Fruit fly (Drosophila melanogaster): ENCODE results near the gene CG31954.

The CG31954 gene

DNA sequence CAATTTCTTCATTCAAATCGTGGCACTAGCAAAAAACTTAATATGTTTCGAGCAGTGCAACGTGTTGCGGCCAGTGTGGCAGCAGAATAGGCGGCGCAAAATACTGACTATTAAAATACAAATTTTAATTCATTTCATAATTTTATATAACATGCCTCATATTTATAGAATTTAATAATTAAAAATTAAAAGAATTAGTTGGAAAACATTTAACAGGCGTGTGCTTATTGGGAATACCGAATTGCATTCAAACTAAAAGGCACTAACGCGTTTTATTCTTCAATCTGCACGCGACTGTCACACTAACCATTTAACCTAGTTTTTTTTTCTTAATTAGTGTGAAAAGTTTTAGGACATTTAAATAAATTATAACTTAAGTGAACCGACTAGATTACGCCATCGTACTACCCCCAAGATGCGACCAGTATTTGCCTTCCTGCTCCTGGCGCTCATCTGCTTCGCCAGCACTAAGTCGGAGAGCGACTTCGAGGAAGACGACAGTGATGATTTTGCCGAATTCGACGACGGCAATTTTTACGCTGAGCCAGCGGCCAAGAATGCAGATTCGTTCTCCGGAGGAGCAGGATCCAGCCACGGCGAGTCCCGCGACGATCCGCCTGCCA lies 4.8 kb upstream of the CG31954 start, which contains the start of the genes LeuRS and CG17593:
Gene LeuRS, minus strand, starts transcription at position 88 of the 623 bp plus-strand sequence.
Gene CG17593, plus strand, starts transcription at position 304 of the 623 bp plus-strand sequence.
- TF ChIP-seq crp (GFP tag; optimal IDR thresholded peaks at IDR 0.05) (peak in 1 of 2 experiments; percentile 18), MESR4 (GFP tag; optimal IDR thresholded peaks at IDR 0.05) (peak; percentile 67), CG15073 (GFP tag; optimal IDR thresholded peaks at IDR 0.05) (no peak), Ets65A (GFP tag) (peak; percentile 70), bigmax (GFP tag; optimal IDR thresholded peaks at IDR 0.05) (peak; percentile 80), Doc3 (GFP tag; IDR thresholded peaks at IDR 0.05; ENCODE audit: partially characterized antibody) (no peak), BEAF-32 (GFP tag; optimal IDR thresholded peaks at IDR 0.05) (peak; percentile 24), CG2116 (GFP tag; optimal IDR thresholded peaks at IDR 0.05) (peak; percentile 24), CG8944 (GFP tag; optimal IDR thresholded peaks at IDR 0.05) (no peak), phol (tag; optimal IDR thresholded peaks at IDR 0.05) (peak; percentile 37), CG4617 (GFP tag; optimal IDR thresholded peaks at IDR 0.05; ENCODE audit: borderline replicate concordance) (peak; percentile 75), CG6254 (GFP tag; optimal IDR thresholded peaks at IDR 0.05) (peak; percentile 20), HHEX (GFP tag; optimal IDR thresholded peaks at IDR 0.05) (no peak), stwl (tag; optimal IDR thresholded peaks at IDR 0.05) (peak; percentile 72), CG10267 (tag; optimal IDR thresholded peaks at IDR 0.05) (peak; percentile 60), CG1529 (GFP tag; optimal IDR thresholded peaks at IDR 0.05) (no peak), CG9797 (GFP tag; optimal IDR thresholded peaks at IDR 0.05) (peak; percentile 90), zen2 (GFP tag; IDR thresholded peaks at IDR 0.05; ENCODE audit: partially characterized antibody) (no peak), MBD-R2 (GFP tag; IDR thresholded peaks at IDR 0.05) (peak; percentile 61), CG8478 (optimal IDR thresholded peaks at IDR 0.05) (no peak), knrl (GFP tag; IDR thresholded peaks at IDR 0.05; ENCODE audit: partially characterized antibody) (peak; percentile 10; the same call in 1 of the 3 replicates), row (GFP tag; IDR thresholded peaks at IDR 0.05) (peak; percentile 38; the same call in 2 of the 3 replicates), Dp (GFP tag; optimal IDR thresholded peaks at IDR 0.05) (peak; percentile 33), Sin3A (optimal IDR thresholded peaks at IDR 0.05) (peak; percentile 30), CG30403 (GFP tag; optimal IDR thresholded peaks at IDR 0.05) (no peak), CG12155 (GFP tag; optimal IDR thresholded peaks at IDR 0.05) (no peak), Aef1 (GFP tag; IDR thresholded peaks at IDR 0.05) (no peak), YL-1 (GFP tag; optimal IDR thresholded peaks at IDR 0.05) (peak; percentile 81), gfzf (GFP tag; optimal IDR thresholded peaks at IDR 0.05) (peak; percentile 70), pnt (GFP tag; optimal IDR thresholded peaks at IDR 0.05) (no peak), Bteb2 (GFP tag; optimal IDR thresholded peaks at IDR 0.05) (no peak), zf30C (GFP tag; optimal IDR thresholded peaks at IDR 0.05) (peak; percentile 54), CG7963 (GFP tag; IDR thresholded peaks at IDR 0.05; ENCODE audit: partially characterized antibody) (0 out of 3 replicates have a peak, but pooled peaks have one; percentile 20), Scr (GFP tag; IDR thresholded peaks at IDR 0.05; ENCODE audit: partially characterized antibody) (0 out of 2 replicates have a peak, but pooled peaks have one; percentile 24), zen (tag; optimal IDR thresholded peaks at IDR 0.05) (peak; percentile 29), Spps (tag; optimal IDR thresholded peaks at IDR 0.05) (peak; percentile 38), E2f2 (GFP tag; IDR thresholded peaks at IDR 0.05) (peak; percentile 46; the same call in 1 of the 2 replicates), CG12391 (tag; optimal IDR thresholded peaks at IDR 0.05) (peak; percentile 50), CG8924 (tag; optimal IDR thresholded peaks at IDR 0.05) (peak; percentile 11), inv (GFP tag; IDR thresholded peaks at IDR 0.05; ENCODE audit: partially characterized antibody) (no peak), dm (GFP tag; optimal IDR thresholded peaks at IDR 0.05) (peak; percentile 39), CG17186 (GFP tag; optimal IDR thresholded peaks at IDR 0.05) (peak; percentile 16), nmo (GFP tag; optimal IDR thresholded peaks at IDR 0.05) (peak; percentile 50), CG14710 (tag; optimal IDR thresholded peaks at IDR 0.05) (peak; percentile 66), pzg (GFP tag; optimal IDR thresholded peaks at IDR 0.05) (peak; percentile 40), Elba2 (GFP tag; optimal IDR thresholded peaks at IDR 0.05) (peak; percentile 5), exex (tag; optimal IDR thresholded peaks at IDR 0.05) (peak; percentile 20), CG17829 (tag; optimal IDR thresholded peaks at IDR 0.05) (peak; percentile 51)
